Worm (Caenorhabditis elegans) whole organism, dauer: ENCODE measurements around the gene dhs-16.

Source experiments
- unc-62 ChIP-seq: sonication (generic microtip); optimal IDR thresholded peaks from 2 replicates; lab custom pipeline; 2017; ENCODE audit warnings: missing biosample characterization, missing genetic modification reagents, missing genetic modification characterization

The dhs-16 gene

ce11 chrV:6031585-6031984, 48.0 kb downstream of the dhs-16 start:
- no peak for TF ChIP-seq unc-62

ce11 chrV:6033512-6033911, 50.0 kb downstream of the dhs-16 start:
- no peak for TF ChIP-seq unc-62

- TF ChIP-seq unc-62: no peak
These were observed 51.2 kb downstream of the dhs-16 start, which contains the start of gene dhs-17 for ce11 chrV:6034714-6035113. Gene dhs-17 (minus strand): TSS chrV:6034814.
